Fruit fly (Drosophila melanogaster) whole organism: Measurements from ENCODE around the gene Cyp9f2.

Source experiments
- CG8478 ChIP-seq: fragments of >200 bp; optimal IDR thresholded peaks from 2 replicates; lab custom pipeline; 2018; ENCODE audit warnings: inconsistent platforms
- Dll ChIP-seq: fragments of >200 bp; optimal IDR thresholded peaks from 2 replicates; lab custom pipeline; 2017
- pan ChIP-seq: fragments of >200 bp; optimal IDR thresholded peaks from 2 replicates; lab custom pipeline; 2017
- psq ChIP-seq: fragments of >200 bp; optimal IDR thresholded peaks from 2 replicates; lab custom pipeline; 2017
- usp ChIP-seq: fragments of >200 bp; optimal IDR thresholded peaks from 2 replicates; lab custom pipeline; 2017; ENCODE audit warnings: missing biosample characterization, missing genetic modification characterization, mixed read lengths

- TF ChIP-seq CG8478 (no peak), pan (lab: Kevin White, UChicago) (no peak), psq (lab: Kevin White, UChicago) (no peak), usp (GFP tag; lab: Kevin White, UChicago) (no peak), Dll (lab: Kevin White, UChicago) (no peak)
Observed at dm6 chr3R:12433764-12434163, 27.9 kb upstream of the Cyp9f2 start, which contains the start of the genes Aos1 and Srlp.
